Worm (Caenorhabditis elegans) whole organism, L4/young adult: ENCODE data around the gene ZK856.19.

ENCODE experiments used
- dao-5 ChIP-seq: sonication (generic microtip); optimal IDR thresholded peaks from 2 replicates; lab custom pipeline; 2016; ENCODE audit warnings: missing genotype, missing genetic modification characterization, moderate library complexity, missing compliant biosample characterization
- him-1 ChIP-seq: sonication (generic microtip); optimal IDR thresholded peaks from 2 replicates; lab custom pipeline; 2016; ENCODE audit warnings: missing genotype, missing genetic modification reagents, missing genetic modification characterization, missing compliant biosample characterization

DNA sequence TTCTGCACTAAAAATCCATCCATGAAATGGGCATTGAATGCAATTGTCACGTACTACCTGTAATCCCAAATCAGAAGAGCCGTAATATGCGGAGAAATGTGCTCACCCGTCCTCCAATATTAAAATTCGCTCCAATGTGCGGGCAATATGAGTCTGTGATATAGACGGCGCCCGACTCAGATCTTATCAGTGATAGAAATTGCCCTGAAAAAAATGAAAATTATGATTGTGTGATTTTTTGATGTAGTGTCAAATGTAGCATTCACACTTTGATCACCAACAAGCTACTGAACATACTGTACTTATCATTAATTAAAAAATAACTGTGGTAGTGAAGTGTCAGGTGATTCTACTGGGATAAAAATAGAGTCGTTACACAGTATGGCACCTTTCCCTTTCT is 19.9 kb upstream of the ZK856.19 start:
- no peak for TF ChIP-seq dao-5 (tag; lab: Kevin White, UChicago)
- TF ChIP-seq him-1 (tag; lab: Kevin White, UChicago) = no peak
